Worm (Caenorhabditis elegans) whole organism, L1 larva: ENCODE results near the gene sdz-38.

Source experiments
- F16B12.6 ChIP-seq: fragments of 150-350 bp; optimal IDR thresholded peaks from 2 replicates; lab custom pipeline; 2014; ENCODE audit warnings: missing biosample characterization, missing genetic modification characterization
- Y116A8C.19 ChIP-seq: sonication (generic microtip); optimal IDR thresholded peaks from 2 replicates; lab custom pipeline; 2016; ENCODE audit warnings: missing compliant biosample characterization, missing genetic modification characterization, borderline replicate concordance
- alr-1 ChIP-seq: fragments of 200-800 bp; sonication (Bioruptor generic); optimal IDR thresholded peaks from 2 replicates; lab custom pipeline; 2018; ENCODE audit warnings: borderline replicate concordance, mild to moderate bottlenecking, missing genetic modification characterization, missing compliant biosample characterization
- aly-2 ChIP-seq: fragments of 150-350 bp; optimal IDR thresholded peaks from 2 replicates; lab custom pipeline; 2014; ENCODE audit warnings: missing biosample characterization, missing genetic modification characterization
- ama-1 ChIP-seq: fragments of 150-350 bp; optimal IDR thresholded peaks from 2 replicates; lab custom pipeline; 2014
- blmp-1 ChIP-seq: fragments of 150-350 bp; optimal IDR thresholded peaks from 2 replicates; lab custom pipeline; 2014; ENCODE audit warnings: missing biosample characterization, missing genetic modification characterization
- ceh-63 ChIP-seq: fragments of 200-800 bp; sonication (Bioruptor generic); optimal IDR thresholded peaks from 2 replicates; lab custom pipeline; 2018; ENCODE audit warnings: mild to moderate bottlenecking, missing genetic modification characterization, missing compliant biosample characterization
- ceh-82 ChIP-seq, 3 experiments: fragments of 150-350 bp in 1 of 3; sonication (generic microtip) in 2 of 3; optimal IDR thresholded peaks; 2 replicates each; lab custom pipeline; 2014 to 2017; ENCODE audit warnings: missing biosample characterization in 3 of 3, missing genetic modification characterization in 3 of 3
- ces-1 ChIP-seq: fragments of 150-350 bp; optimal IDR thresholded peaks from 2 replicates; lab custom pipeline; 2014; ENCODE audit warnings: missing biosample characterization, missing genetic modification reagents, missing genetic modification characterization
- efl-1 ChIP-seq, 4 experiments: fragments of 150-350 bp; optimal IDR thresholded peaks in 3 of 4; peaks in 1 of 4; 1 replicate in 1 of 4; 2 replicates in 3 of 4; lab custom pipeline; 2014; ENCODE audit warnings: missing biosample characterization in 2 of 4, missing genetic modification characterization in 2 of 4, missing genetic modification reagents in 2 of 4
- efl-3 ChIP-seq: fragments of 200-800 bp; sonication (Bioruptor generic); optimal IDR thresholded peaks from 2 replicates; lab custom pipeline; 2018; ENCODE audit warnings: mild to moderate bottlenecking, missing genetic modification characterization, missing compliant biosample characterization
- egl-13 ChIP-seq: sonication (generic microtip); optimal IDR thresholded peaks from 2 replicates; lab custom pipeline; 2016; ENCODE audit warnings: missing genotype, missing genetic modification reagents, missing genetic modification characterization, missing compliant biosample characterization
- elt-2 ChIP-seq: sonication (generic microtip); optimal IDR thresholded peaks from 2 replicates; lab custom pipeline; 2016; ENCODE audit warnings: missing genetic modification characterization, mild to moderate bottlenecking, inconsistent platforms, missing compliant biosample characterization, missing genetic modification reagents
- elt-3 ChIP-seq, 6 experiments: fragments of 150-350 bp in 1 of 6; sonication (generic microtip); optimal IDR thresholded peaks; 2 replicates each; lab custom pipeline; 2017 to 2018; ENCODE audit warnings: missing biosample characterization in 6 of 6, missing genetic modification characterization in 6 of 6, inconsistent platforms in 1 of 6
- ets-5 ChIP-seq: fragments of 200-800 bp; sonication (Bioruptor generic); IDR thresholded peaks from 2 replicates; pipeline ENCODE4 v1.3.6; 2022; ENCODE audit warnings: missing genetic modification characterization, missing compliant biosample characterization
- grh-1 ChIP-seq: fragments of 200-800 bp; sonication (Bioruptor generic); IDR thresholded peaks from 2 replicates; pipeline ENCODE4 v1.3.6; 2022; ENCODE audit warnings: missing genetic modification reagents, missing genetic modification characterization, missing compliant biosample characterization
- hlh-17 ChIP-seq: fragments of 200-800 bp; sonication (Bioruptor generic); optimal IDR thresholded peaks from 2 replicates; lab custom pipeline; 2018; ENCODE audit warnings: missing genetic modification characterization, mild to moderate bottlenecking, missing compliant biosample characterization, moderate library complexity, borderline replicate concordance
- hpl-2 ChIP-seq: fragments of 150-350 bp; optimal IDR thresholded peaks from 2 replicates; lab custom pipeline; 2014; ENCODE audit warnings: missing biosample characterization, missing genetic modification reagents, missing genetic modification characterization
- irx-1 ChIP-seq: sonication (generic microtip); optimal IDR thresholded peaks from 2 replicates; lab custom pipeline; 2016; ENCODE audit warnings: missing genetic modification characterization, missing compliant biosample characterization
- lin-14 ChIP-seq: fragments of 200-800 bp; sonication (Bioruptor generic); optimal IDR thresholded peaks from 2 replicates; lab custom pipeline; 2018; ENCODE audit warnings: mild to moderate bottlenecking, missing genetic modification characterization, moderate library complexity, missing compliant biosample characterization
- lin-35 ChIP-seq, 2 experiments: fragments of 150-350 bp; optimal IDR thresholded peaks; 2 replicates each; lab custom pipeline; 2014; ENCODE audit warnings: missing biosample characterization in 2 of 2, missing genetic modification characterization in 2 of 2, missing genetic modification reagents in 2 of 2
- lin-39 ChIP-seq: fragments of 150-350 bp; optimal IDR thresholded peaks from 2 replicates; lab custom pipeline; 2014; ENCODE audit warnings: missing biosample characterization, missing genetic modification reagents, missing genetic modification characterization
- nhr-11 ChIP-seq: fragments of 150-350 bp; optimal IDR thresholded peaks from 2 replicates; lab custom pipeline; 2014; ENCODE audit warnings: missing biosample characterization, missing genetic modification characterization
- nhr-12 ChIP-seq: sonication (generic microtip); optimal IDR thresholded peaks from 2 replicates; lab custom pipeline; 2017; ENCODE audit warnings: missing biosample characterization, missing genetic modification characterization
- nhr-20 ChIP-seq: sonication (generic microtip); optimal IDR thresholded peaks from 2 replicates; lab custom pipeline; 2016; ENCODE audit warnings: mild to moderate bottlenecking, missing genetic modification characterization, missing compliant biosample characterization
- nhr-47 ChIP-seq: sonication (generic microtip); optimal IDR thresholded peaks from 2 replicates; lab custom pipeline; 2016; ENCODE audit warnings: mild to moderate bottlenecking, missing genetic modification characterization, moderate library complexity, missing compliant biosample characterization
- nhr-76 ChIP-seq: sonication (generic microtip); optimal IDR thresholded peaks from 2 replicates; lab custom pipeline; 2017; ENCODE audit warnings: missing biosample characterization, missing genetic modification characterization
- nhr-77 ChIP-seq: fragments of 150-350 bp; optimal IDR thresholded peaks from 2 replicates; lab custom pipeline; 2014; ENCODE audit warnings: missing biosample characterization, missing genetic modification characterization
- nhr-85 ChIP-seq: sonication (generic microtip); peaks from one replicate; lab custom pipeline; 2016; ENCODE audit warnings: missing genetic modification characterization, inconsistent platforms, missing compliant biosample characterization
- nhr-90 ChIP-seq: sonication (generic microtip); optimal IDR thresholded peaks from 2 replicates; lab custom pipeline; 2016; ENCODE audit warnings: mild to moderate bottlenecking, missing genetic modification characterization, missing compliant biosample characterization; ENCODE audit not compliant: poor library complexity
- pax-3 ChIP-seq: fragments of 200-800 bp; sonication (Bioruptor generic); optimal IDR thresholded peaks from 2 replicates; lab custom pipeline; 2018; ENCODE audit warnings: mild to moderate bottlenecking, missing genetic modification characterization, moderate library complexity, missing compliant biosample characterization
- pqm-1 ChIP-seq: sonication (generic microtip); optimal IDR thresholded peaks from 3 replicates; lab custom pipeline; 2017; ENCODE audit warnings: missing biosample characterization, missing genetic modification characterization
- rnt-1 ChIP-seq: sonication (generic microtip); optimal IDR thresholded peaks from 2 replicates; lab custom pipeline; 2016; ENCODE audit warnings: mild to moderate bottlenecking, missing genetic modification characterization, moderate library complexity, missing compliant biosample characterization
- skn-1 ChIP-seq: fragments of 150-350 bp; optimal IDR thresholded peaks from 2 replicates; lab custom pipeline; 2014; ENCODE audit warnings: missing biosample characterization, missing genetic modification characterization
- snpc-4 ChIP-seq: fragments of 150-350 bp; optimal IDR thresholded peaks from 2 replicates; lab custom pipeline; 2014; ENCODE audit warnings: missing biosample characterization, missing genetic modification characterization
- snu-23 ChIP-seq: sonication (generic microtip); optimal IDR thresholded peaks from 2 replicates; lab custom pipeline; 2016; ENCODE audit warnings: missing genetic modification characterization, missing compliant biosample characterization
- sox-4 ChIP-seq: sonication (generic microtip); optimal IDR thresholded peaks from 2 replicates; lab custom pipeline; 2016; ENCODE audit warnings: missing genetic modification characterization, missing compliant biosample characterization
- sup-37 ChIP-seq: fragments of 200-800 bp; sonication (Bioruptor generic); optimal IDR thresholded peaks from 2 replicates; lab custom pipeline; 2018; ENCODE audit warnings: mild to moderate bottlenecking, missing genetic modification characterization, missing compliant biosample characterization
- tbx-2 ChIP-seq: sonication (generic microtip); optimal IDR thresholded peaks from 2 replicates; lab custom pipeline; 2016; ENCODE audit warnings: missing genetic modification characterization, missing compliant biosample characterization
- unc-30 ChIP-seq: sonication (generic microtip); optimal IDR thresholded peaks from 2 replicates; lab custom pipeline; 2017; ENCODE audit warnings: missing biosample characterization, missing genetic modification characterization
- unc-98 ChIP-seq: fragments of 200-800 bp; sonication (Bioruptor generic); IDR thresholded peaks from 2 replicates; pipeline ENCODE4 v1.3.6; 2022; ENCODE audit warnings: missing genetic modification characterization, missing compliant biosample characterization
- vab-15 ChIP-seq: sonication (generic microtip); optimal IDR thresholded peaks from 2 replicates; lab custom pipeline; 2017; ENCODE audit warnings: missing genotype, mild to moderate bottlenecking, missing genetic modification characterization, missing compliant biosample characterization
- xbp-1 ChIP-seq: sonication (generic microtip); optimal IDR thresholded peaks from 2 replicates; lab custom pipeline; 2016; ENCODE audit warnings: missing genetic modification characterization, missing compliant biosample characterization
- zag-1 ChIP-seq: fragments of 150-350 bp; optimal IDR thresholded peaks from 2 replicates; lab custom pipeline; 2014; ENCODE audit warnings: missing biosample characterization, missing genetic modification characterization
- ztf-11 ChIP-seq, 2 experiments: sonication (generic microtip); optimal IDR thresholded peaks; 2 replicates each; lab custom pipeline; 2016 to 2017; ENCODE audit warnings: missing genetic modification characterization in 2 of 2, missing biosample characterization in 1 of 2, missing compliant biosample characterization in 1 of 2

Gene sdz-38

ce11 chrII:9967999-9968706, 13.5 kb downstream of the sdz-38 start, which contains the start of the genes R53.4 and psf-1 (continued):
- TF ChIP-seq sox-4 (tag; lab: Kevin White, UChicago) (no peak), nhr-47 (tag; lab: Kevin White, UChicago) (peak; percentile 69), xbp-1 (tag; lab: Kevin White, UChicago) (peak; percentile 61), Y116A8C.19 (tag; lab: Kevin White, UChicago) (no peak), lin-35 (GFP tag; optimal IDR thresholded peaks at IDR 0.05; lab: Kevin White, UChicago) (peak; percentile 87 to 92), pqm-1 (tag; lab: Kevin White, UChicago) (no peak), hpl-2 (GFP tag; lab: Kevin White, UChicago) (no peak), ceh-82 (tag; optimal IDR thresholded peaks at IDR 0.05; lab: Kevin White, UChicago) (peak in 2 of 3 experiments; percentile 28 to 48), efl-3 (GFP tag; lab: Kevin White, UChicago) (no peak), ama-1 (lab: Kevin White, UChicago) (no peak), sup-37 (GFP tag; lab: Kevin White, UChicago) (no peak), ceh-63 (GFP tag; lab: Kevin White, UChicago) (no peak), nhr-11 (tag; lab: Kevin White, UChicago) (no peak), nhr-77 (tag; lab: Kevin White, UChicago) (peak; percentile 25), lin-39 (no peak), vab-15 (tag; lab: Kevin White, UChicago) (peak; percentile 37), efl-1 (optimal IDR thresholded peaks at IDR 0.05; lab: Kevin White, UChicago) (peak; percentile 66 to 86), efl-1 (GFP tag; optimal IDR thresholded peaks at IDR 0.05 in 1 of 2; lab: Kevin White, UChicago) (peak; percentile 87 to 97), egl-13 (tag; lab: Kevin White, UChicago) (peak; percentile 43), irx-1 (tag; lab: Kevin White, UChicago) (peak; percentile 53), zag-1 (no peak), tbx-2 (tag; lab: Kevin White, UChicago) (peak; percentile 72), F16B12.6 (tag; lab: Kevin White, UChicago) (peak; percentile 55), pax-3 (tag; lab: Kevin White, UChicago) (peak; percentile 33), nhr-90 (tag; lab: Kevin White, UChicago) (peak; percentile 46), lin-14 (GFP tag; lab: Kevin White, UChicago) (peak; percentile 75), nhr-12 (tag; lab: Kevin White, UChicago) (no peak), nhr-76 (tag; lab: Kevin White, UChicago) (no peak), unc-98 (GFP tag; lab: Robert Waterston, UW) (no peak), hlh-17 (GFP tag; lab: Kevin White, UChicago) (no peak), skn-1 (tag; lab: Kevin White, UChicago) (peak; percentile 83), elt-3 (tag; optimal IDR thresholded peaks at IDR 0.05; lab: Kevin White, UChicago) (peak in 1 of 6 experiments; percentile 72), aly-2 (tag; lab: Kevin White, UChicago) (no peak), alr-1 (no peak), grh-1 (peak; percentile 41; the same call in 1 of the 2 replicates), ets-5 (GFP tag; lab: Robert Waterston, UW) (no peak), nhr-85 (peak; percentile 62), ces-1 (no peak), rnt-1 (tag; lab: Kevin White, UChicago) (peak; percentile 91)

ce11 chrII:9966954-9967353, 14.7 kb downstream of the sdz-38 start, which contains the start of gene dtmk-1:
dtmk-1 (minus strand) TSS chrII:9967099.
- TF ChIP-seq efl-1 (optimal IDR thresholded peaks at IDR 0.05; lab: Kevin White, UChicago) = no peak
- peak in 1 of 2 experiments; percentile 86 for TF ChIP-seq efl-1 (GFP tag; optimal IDR thresholded peaks at IDR 0.05 in 1 of 2; lab: Kevin White, UChicago)
- TF ChIP-seq nhr-47 (tag; lab: Kevin White, UChicago) = no peak
- no peak for TF ChIP-seq tbx-2 (tag; lab: Kevin White, UChicago)
- no peak for TF ChIP-seq unc-30 (tag; lab: Kevin White, UChicago)
- no peak for TF ChIP-seq blmp-1 (tag; lab: Kevin White, UChicago)
- TF ChIP-seq snpc-4 (tag; lab: Kevin White, UChicago) = no peak
- no peak for TF ChIP-seq ztf-11 (tag; optimal IDR thresholded peaks at IDR 0.05; lab: Kevin White, UChicago)
- no peak for TF ChIP-seq nhr-20 (tag; lab: Kevin White, UChicago)
- TF ChIP-seq snu-23 = no peak
- no peak for TF ChIP-seq egl-13 (tag; lab: Kevin White, UChicago)
- TF ChIP-seq nhr-85 = peak; percentile 57
- peak; percentile 3 for TF ChIP-seq nhr-90 (tag; lab: Kevin White, UChicago)
- TF ChIP-seq ces-1 = no peak
- TF ChIP-seq elt-2 (tag; lab: Kevin White, UChicago) = peak; percentile 4
